Worm (Caenorhabditis elegans): ENCODE measurements around the gene srv-14.

The srv-14 gene

ce11 chrIV:15900158-15900557 lies 6.1 kb upstream of the srv-14 start:
- TF ChIP-seq tbx-8 (GFP tag; optimal IDR thresholded peaks at IDR 0.05) (no peak), hlh-1 (tag; optimal IDR thresholded peaks at IDR 0.05) (no peak), elt-3 (tag; optimal IDR thresholded peaks at IDR 0.05) (no peak), nhr-2 (tag; optimal IDR thresholded peaks at IDR 0.05) (no peak), ztf-11 (tag; optimal IDR thresholded peaks at IDR 0.05) (no peak)

- TF ChIP-seq elt-3 (tag; optimal IDR thresholded peaks at IDR 0.05) (no peak), ham-2 (GFP tag; optimal IDR thresholded peaks at IDR 0.05) (no peak), cnd-1 (tag; optimal IDR thresholded peaks at IDR 0.05) (no peak), flh-1 (GFP tag; optimal IDR thresholded peaks at IDR 0.05) (no peak), ceh-39 (tag; optimal IDR thresholded peaks at IDR 0.05) (no peak), lin-13 (tag; optimal IDR thresholded peaks at IDR 0.05) (no peak), sptf-1 (tag; optimal IDR thresholded peaks at IDR 0.05) (no peak), M03D4.4 (tag; optimal IDR thresholded peaks at IDR 0.05) (no peak), hlh-1 (tag; optimal IDR thresholded peaks at IDR 0.05) (no peak), ces-1 (GFP tag; optimal IDR thresholded peaks at IDR 0.05) (no peak), nhr-2 (tag; optimal IDR thresholded peaks at IDR 0.05) (no peak), nhr-28 (tag; optimal IDR thresholded peaks at IDR 0.05) (no peak)
Measured at ce11 chrIV:15894819-15895218, 786 bp upstream of the srv-14 start.

- no peak for TF ChIP-seq elt-3 (tag; optimal IDR thresholded peaks at IDR 0.05)
- TF ChIP-seq flh-1 (GFP tag; optimal IDR thresholded peaks at IDR 0.05): no peak
- no peak for TF ChIP-seq unc-120 (tag; optimal IDR thresholded peaks at IDR 0.05; ENCODE audit: poor library complexity, severe bottlenecking)
Measured at ce11 chrIV:15883922-15884321, 10.1 kb downstream of the srv-14 start, which contains the start of gene Y105C5B.3. Gene Y105C5B.3 (plus strand): TSS chrIV:15884222.

- no peak for TF ChIP-seq pha-4 (tag; optimal IDR thresholded peaks at IDR 0.05)
- TF ChIP-seq blmp-1 (tag; optimal IDR thresholded peaks at IDR 0.05): no peak
- TF ChIP-seq nhr-76 (tag; optimal IDR thresholded peaks at IDR 0.05): no peak
- no peak for TF ChIP-seq ham-2 (GFP tag; optimal IDR thresholded peaks at IDR 0.05)
- no peak for TF ChIP-seq ceh-43 (GFP tag; optimal IDR thresholded peaks at IDR 0.05)
- TF ChIP-seq elt-1 (tag; optimal IDR thresholded peaks at IDR 0.05; ENCODE audit: borderline replicate concordance, insufficient read depth): no peak
- TF ChIP-seq mep-1 (tag; optimal IDR thresholded peaks at IDR 0.05): no peak
- no peak for TF ChIP-seq snpc-4 (tag; optimal IDR thresholded peaks at IDR 0.05)
- no peak for TF ChIP-seq nhr-28 (tag; optimal IDR thresholded peaks at IDR 0.05)
- TF ChIP-seq nhr-2 (tag; optimal IDR thresholded peaks at IDR 0.05): no peak
- TF ChIP-seq unc-120 (tag; optimal IDR thresholded peaks at IDR 0.05; ENCODE audit: poor library complexity, severe bottlenecking): no peak
- no peak for TF ChIP-seq lin-32 (GFP tag; optimal IDR thresholded peaks at IDR 0.05)
- no peak for TF ChIP-seq ces-1 (GFP tag; optimal IDR thresholded peaks at IDR 0.05)
- TF ChIP-seq sem-2 (GFP tag; optimal IDR thresholded peaks at IDR 0.05): no peak
Measured at ce11 chrIV:15880114-15880513, 13.9 kb downstream of the srv-14 start.

- TF ChIP-seq elt-1 (tag; optimal IDR thresholded peaks at IDR 0.05; ENCODE audit: borderline replicate concordance, insufficient read depth) (no peak), ztf-11 (tag; optimal IDR thresholded peaks at IDR 0.05) (no peak), blmp-1 (tag; optimal IDR thresholded peaks at IDR 0.05) (no peak), zip-8 (tag; optimal IDR thresholded peaks at IDR 0.05) (no peak), mep-1 (tag; optimal IDR thresholded peaks at IDR 0.05) (no peak), bed-3 (GFP tag; optimal IDR thresholded peaks at IDR 0.05) (no peak), sptf-1 (tag; optimal IDR thresholded peaks at IDR 0.05) (no peak), mab-5 (tag; optimal IDR thresholded peaks at IDR 0.05) (no peak), ceh-39 (tag; optimal IDR thresholded peaks at IDR 0.05) (no peak), lin-13 (tag; optimal IDR thresholded peaks at IDR 0.05) (no peak), drap-1 (GFP tag; optimal IDR thresholded peaks at IDR 0.05) (no peak), ceh-43 (GFP tag; optimal IDR thresholded peaks at IDR 0.05) (no peak)
Measured at ce11 chrIV:15878262-15878661, 15.8 kb downstream of the srv-14 start.

ce11 chrIV:15872633-15873032 lies 21.4 kb downstream of the srv-14 start, which contains the start of gene gcy-25:
Gene gcy-25 (plus strand): TSS chrIV:15872933.
- TF ChIP-seq nhr-28 (tag; optimal IDR thresholded peaks at IDR 0.05): no peak

ce11 chrIV:15870356-15870755 lies 23.7 kb downstream of the srv-14 start, which contains the start of gene Y105C5B.1:
Gene Y105C5B.1 (plus strand): TSS chrIV:15870656.
- TF ChIP-seq ceh-39 (tag; optimal IDR thresholded peaks at IDR 0.05): no peak
- TF ChIP-seq zip-8 (tag; optimal IDR thresholded peaks at IDR 0.05): no peak
- TF ChIP-seq sem-2 (GFP tag; optimal IDR thresholded peaks at IDR 0.05): no peak
- TF ChIP-seq unc-62 (GFP tag; optimal IDR thresholded peaks at IDR 0.05): no peak
- no peak for TF ChIP-seq lin-32 (GFP tag; optimal IDR thresholded peaks at IDR 0.05)
- no peak for TF ChIP-seq ceh-43 (GFP tag; optimal IDR thresholded peaks at IDR 0.05)
- no peak for TF ChIP-seq tbx-8 (GFP tag; optimal IDR thresholded peaks at IDR 0.05)
- TF ChIP-seq mab-5 (tag; optimal IDR thresholded peaks at IDR 0.05): no peak
- TF ChIP-seq unc-120 (tag; optimal IDR thresholded peaks at IDR 0.05; ENCODE audit: poor library complexity, severe bottlenecking): no peak
- no peak for TF ChIP-seq M03D4.4 (tag; optimal IDR thresholded peaks at IDR 0.05)
- TF ChIP-seq sptf-1 (tag; optimal IDR thresholded peaks at IDR 0.05): no peak
- TF ChIP-seq cnd-1 (tag; optimal IDR thresholded peaks at IDR 0.05): no peak
- TF ChIP-seq lin-13 (tag; optimal IDR thresholded peaks at IDR 0.05): no peak
